Fruit fly (Drosophila melanogaster) whole organism, prepupa: ENCODE results near the gene Vha100-2.

Experiments used
- Blimp-1 ChIP-seq: fragments of 200-800 bp; sonication (Bioruptor generic); optimal IDR thresholded peaks from 3 replicates; lab custom pipeline; 2017; ENCODE audit warnings: missing biosample characterization, missing genetic modification characterization, mild to moderate bottlenecking, moderate library complexity, missing genetic modification reagents
- CG10631 ChIP-seq: fragments of 200-800 bp; sonication (Bioruptor generic); optimal IDR thresholded peaks from 2 replicates; lab custom pipeline; 2016; ENCODE audit warnings: missing biosample characterization, missing genetic modification characterization
- CG10669 ChIP-seq: fragments of 200-800 bp; sonication (Bioruptor generic); optimal IDR thresholded peaks from 3 replicates; lab custom pipeline; 2018; ENCODE audit warnings: missing biosample characterization, mild to moderate bottlenecking, missing genetic modification characterization, moderate library complexity
- CG11294 ChIP-seq: fragments of 200-800 bp; sonication (Bioruptor generic); IDR thresholded peaks from 2 replicates; pipeline ENCODE4 v1.3.6; 2022; ENCODE audit warnings: missing biosample characterization, missing genetic modification characterization
- CG11762 ChIP-seq: fragments of 200-800 bp; sonication (Bioruptor generic); optimal IDR thresholded peaks from 3 replicates; lab custom pipeline; 2016; ENCODE audit warnings: missing biosample characterization, missing genetic modification characterization; ENCODE audit not compliant: insufficient read depth
- CG11902 ChIP-seq: fragments of 200-800 bp; sonication (Bioruptor generic); optimal IDR thresholded peaks from 3 replicates; lab custom pipeline; 2016; ENCODE audit warnings: missing biosample characterization, missing genetic modification characterization
- CG15336 ChIP-seq: fragments of 200-800 bp; sonication (Bioruptor generic); IDR thresholded peaks from 2 replicates; pipeline ENCODE4 v1.3.6; 2022; ENCODE audit warnings: missing biosample characterization, missing genetic modification characterization
- CG16779 ChIP-seq: fragments of 200-800 bp; sonication (Bioruptor generic); optimal IDR thresholded peaks from 3 replicates; lab custom pipeline; 2017; ENCODE audit warnings: missing biosample characterization, mild to moderate bottlenecking, missing genetic modification characterization
- CG3032 ChIP-seq: fragments of 200-800 bp; optimal IDR thresholded peaks from 2 replicates; lab custom pipeline; 2019; ENCODE audit warnings: missing biosample characterization, mild to moderate bottlenecking, missing genetic modification characterization, moderate library complexity
- CG31627 ChIP-seq: fragments of 200-800 bp; sonication (Bioruptor generic); optimal IDR thresholded peaks from 3 replicates; lab custom pipeline; 2016; ENCODE audit warnings: missing biosample characterization, missing genetic modification characterization
- CG32006 ChIP-seq: fragments of 200-800 bp; sonication (Bioruptor generic); optimal IDR thresholded peaks from 3 replicates; lab custom pipeline; 2017; ENCODE audit warnings: missing biosample characterization, mild to moderate bottlenecking, missing genetic modification characterization
- CG3919 ChIP-seq: fragments of 200-800 bp; sonication (Bioruptor generic); optimal IDR thresholded peaks from 3 replicates; lab custom pipeline; 2016; ENCODE audit warnings: missing biosample characterization, missing genetic modification characterization
- CG4318 ChIP-seq: fragments of 200-800 bp; sonication (Bioruptor generic); optimal IDR thresholded peaks from 3 replicates; lab custom pipeline; 2017; ENCODE audit warnings: missing biosample characterization, mild to moderate bottlenecking, missing genetic modification characterization
- CG6163 ChIP-seq: fragments of 200-800 bp; sonication (Bioruptor generic); IDR thresholded peaks from 3 replicates; pipeline ENCODE4 v1.3.6; 2022; ENCODE audit warnings: missing biosample characterization, missing genetic modification characterization
- CG6792 ChIP-seq: fragments of 200-800 bp; sonication (Bioruptor generic); optimal IDR thresholded peaks from 3 replicates; lab custom pipeline; 2016; ENCODE audit warnings: missing biosample characterization, missing genetic modification characterization
- CG6808 ChIP-seq: fragments of 200-800 bp; sonication (Bioruptor generic); optimal IDR thresholded peaks from 3 replicates; lab custom pipeline; 2017; ENCODE audit warnings: missing biosample characterization, missing genetic modification characterization, mild to moderate bottlenecking, moderate library complexity, missing genetic modification reagents
- CG6854 ChIP-seq: fragments of 200-800 bp; sonication (Bioruptor generic); optimal IDR thresholded peaks from 2 replicates; lab custom pipeline; 2017; ENCODE audit warnings: missing biosample characterization, mild to moderate bottlenecking, missing genetic modification characterization
- CG7368 ChIP-seq: fragments of 200-800 bp; sonication (Bioruptor generic); optimal IDR thresholded peaks from 3 replicates; lab custom pipeline; 2016; ENCODE audit warnings: missing biosample characterization, missing genetic modification characterization
- CG8119 ChIP-seq: fragments of 200-800 bp; sonication (Bioruptor generic); IDR thresholded peaks from 3 replicates; pipeline ENCODE4 v1.3.6; 2022; ENCODE audit warnings: missing biosample characterization, missing genetic modification characterization
- Eip78C ChIP-seq: fragments of 200-800 bp; sonication (Bioruptor generic); peaks from one replicate; lab custom pipeline; 2016; ENCODE audit warnings: missing biosample characterization, missing genetic modification characterization
- Ets21C ChIP-seq: fragments of 200-800 bp; sonication (Bioruptor generic); optimal IDR thresholded peaks from 3 replicates; lab custom pipeline; 2016; ENCODE audit warnings: missing biosample characterization, missing genetic modification characterization
- Ets96B ChIP-seq: fragments of 200-800 bp; optimal IDR thresholded peaks from 2 replicates; lab custom pipeline; 2019; ENCODE audit warnings: missing biosample characterization, mild to moderate bottlenecking, missing genetic modification characterization, moderate library complexity
- Gug ChIP-seq: fragments of 200-800 bp; sonication (Bioruptor generic); IDR thresholded peaks from 2 replicates; pipeline ENCODE4 v1.3.6; 2022; ENCODE audit warnings: missing biosample characterization, missing genetic modification characterization
- Hr38 ChIP-seq: sonication (Bioruptor generic); optimal IDR thresholded peaks from 2 replicates; lab custom pipeline; 2016; ENCODE audit warnings: missing biosample characterization, missing genetic modification characterization
- Hr4 ChIP-seq: fragments of 200-800 bp; sonication (Bioruptor generic); optimal IDR thresholded peaks from 3 replicates; lab custom pipeline; 2016; ENCODE audit warnings: missing biosample characterization, missing genetic modification characterization
- Lpt ChIP-seq: fragments of 200-800 bp; sonication (Bioruptor generic); optimal IDR thresholded peaks from 3 replicates; lab custom pipeline; 2016; ENCODE audit warnings: missing biosample characterization, missing genetic modification characterization
- Met ChIP-seq: fragments of 200-800 bp; sonication (Bioruptor generic); optimal IDR thresholded peaks from 3 replicates; lab custom pipeline; 2016; ENCODE audit warnings: missing biosample characterization, missing genetic modification characterization
- Smox ChIP-seq: fragments of 200-800 bp; sonication (Bioruptor generic); optimal IDR thresholded peaks from 3 replicates; lab custom pipeline; 2016; ENCODE audit warnings: missing biosample characterization, missing genetic modification characterization
- Sox102F ChIP-seq: fragments of 200-800 bp; sonication (Bioruptor generic); optimal IDR thresholded peaks from 2 replicates; lab custom pipeline; 2016; ENCODE audit warnings: missing biosample characterization, mild to moderate bottlenecking, missing genetic modification characterization
- Sox14 ChIP-seq: fragments of 200-800 bp; sonication (Bioruptor generic); optimal IDR thresholded peaks from 3 replicates; lab custom pipeline; 2016; ENCODE audit warnings: missing biosample characterization, missing genetic modification characterization
- Sox15 ChIP-seq: fragments of 200-800 bp; sonication (Bioruptor generic); optimal IDR thresholded peaks from 3 replicates; lab custom pipeline; 2016; ENCODE audit warnings: missing biosample characterization, missing genetic modification characterization
- achi ChIP-seq: fragments of 200-800 bp; sonication (Bioruptor generic); optimal IDR thresholded peaks from 3 replicates; lab custom pipeline; 2016; ENCODE audit warnings: missing biosample characterization, missing genetic modification characterization
- dac ChIP-seq: fragments of 200-800 bp; sonication (Bioruptor generic); optimal IDR thresholded peaks from 2 replicates; lab custom pipeline; 2017; ENCODE audit warnings: missing biosample characterization, mild to moderate bottlenecking, missing genetic modification characterization
- dsx ChIP-seq: fragments of 200-800 bp; optimal IDR thresholded peaks from 3 replicates; lab custom pipeline; 2019; ENCODE audit warnings: missing biosample characterization, mild to moderate bottlenecking, missing genetic modification characterization, moderate library complexity; ENCODE audit not compliant: poor library complexity, severe bottlenecking
- eg ChIP-seq: fragments of 200-800 bp; sonication (Bioruptor generic); IDR thresholded peaks from 3 replicates; pipeline ENCODE4 v1.3.6; 2022; ENCODE audit warnings: missing biosample characterization, missing genetic modification characterization
- fd59A ChIP-seq: fragments of 200-800 bp; sonication (Bioruptor generic); optimal IDR thresholded peaks from 2 replicates; lab custom pipeline; 2017; ENCODE audit warnings: missing biosample characterization, mild to moderate bottlenecking, missing genetic modification characterization, missing genetic modification reagents
- fd85E ChIP-seq: fragments of 200-800 bp; sonication (Bioruptor generic); optimal IDR thresholded peaks from 3 replicates; lab custom pipeline; 2016; ENCODE audit warnings: missing biosample characterization, missing genetic modification characterization
- fkh ChIP-seq: fragments of 200-800 bp; sonication (Bioruptor generic); optimal IDR thresholded peaks from 3 replicates; lab custom pipeline; 2017; ENCODE audit warnings: missing biosample characterization, mild to moderate bottlenecking, missing genetic modification characterization, moderate library complexity
- lz ChIP-seq: fragments of 200-800 bp; sonication (Bioruptor generic); optimal IDR thresholded peaks from 3 replicates; lab custom pipeline; 2016; ENCODE audit warnings: missing biosample characterization, missing genetic modification characterization
- net ChIP-seq: fragments of 200-800 bp; sonication (Bioruptor generic); optimal IDR thresholded peaks from 3 replicates; lab custom pipeline; 2016; ENCODE audit warnings: missing biosample characterization, missing genetic modification characterization
- pdm3 ChIP-seq: fragments of 200-800 bp; sonication (Bioruptor generic); optimal IDR thresholded peaks from 3 replicates; lab custom pipeline; 2016; ENCODE audit warnings: missing biosample characterization, missing genetic modification characterization
- salr ChIP-seq, 2 experiments: fragments of 200-800 bp; sonication (Bioruptor generic); optimal IDR thresholded peaks; 3 replicates each; lab custom pipeline; 2016 to 2018; ENCODE audit warnings: missing biosample characterization in 2 of 2, missing genetic modification characterization in 2 of 2, mild to moderate bottlenecking in 1 of 2
- spab ChIP-seq: fragments of 200-800 bp; sonication (Bioruptor generic); optimal IDR thresholded peaks from 2 replicates; lab custom pipeline; 2017; ENCODE audit warnings: missing biosample characterization, mild to moderate bottlenecking, missing genetic modification characterization, missing genetic modification reagents
- vri ChIP-seq: fragments of 200-800 bp; sonication (Bioruptor generic); optimal IDR thresholded peaks from 3 replicates; lab custom pipeline; 2016; ENCODE audit warnings: missing biosample characterization, mild to moderate bottlenecking, missing genetic modification characterization

Gene Vha100-2

DNA sequence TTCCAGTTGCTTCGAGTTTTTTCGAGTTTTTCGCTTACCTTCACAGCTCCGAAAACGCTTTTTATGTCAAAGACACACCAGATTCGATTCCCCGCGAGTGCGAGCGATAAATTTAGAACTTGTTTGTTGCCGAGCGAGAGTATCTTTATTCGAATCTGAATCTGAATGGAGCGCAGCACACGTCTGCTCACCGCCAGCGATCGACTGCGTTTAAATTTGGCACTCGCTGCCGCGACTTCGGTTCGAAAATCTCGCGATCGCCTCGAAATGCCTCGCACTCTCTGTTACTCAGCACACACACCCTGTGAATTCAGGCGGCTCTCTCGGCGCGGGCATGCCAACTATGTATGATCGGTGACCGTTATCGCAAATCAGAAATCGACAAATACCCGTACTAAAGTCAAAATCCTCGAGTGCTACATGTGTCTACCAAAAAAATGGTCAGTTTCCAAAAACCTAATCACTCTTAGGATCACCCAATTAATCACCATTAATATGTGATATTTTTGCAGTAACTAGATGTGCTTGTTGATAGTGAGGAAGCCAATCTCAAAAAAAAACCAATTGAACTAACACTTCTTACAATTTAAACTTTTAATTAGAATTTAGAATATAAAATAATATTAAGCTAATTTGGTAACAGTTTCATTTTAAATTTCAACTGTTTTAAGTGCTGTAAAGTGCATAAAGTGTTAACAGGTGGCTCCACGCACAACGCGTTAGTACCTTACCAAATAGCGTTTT is at the start of gene Vha100-2 (continued):
- TF ChIP-seq CG3032 = no peak
- no peak for TF ChIP-seq CG11902 (GFP tag; lab: Kevin White, UChicago)
- no peak for TF ChIP-seq CG10631 (GFP tag; lab: Kevin White, UChicago)
- TF ChIP-seq Met = peak; percentile 42
- no peak for TF ChIP-seq net (GFP tag; lab: Kevin White, UChicago)
- TF ChIP-seq CG31627 (GFP tag; lab: Kevin White, UChicago) = peak; percentile 20
- peak; percentile 34 for TF ChIP-seq vri (GFP tag; lab: Kevin White, UChicago)
- peak; percentile 80 for TF ChIP-seq dsx (GFP tag; lab: Kevin White, UChicago)
- peak; percentile 44; the same call in 1 of the 2 replicates for TF ChIP-seq CG15336

DNA sequence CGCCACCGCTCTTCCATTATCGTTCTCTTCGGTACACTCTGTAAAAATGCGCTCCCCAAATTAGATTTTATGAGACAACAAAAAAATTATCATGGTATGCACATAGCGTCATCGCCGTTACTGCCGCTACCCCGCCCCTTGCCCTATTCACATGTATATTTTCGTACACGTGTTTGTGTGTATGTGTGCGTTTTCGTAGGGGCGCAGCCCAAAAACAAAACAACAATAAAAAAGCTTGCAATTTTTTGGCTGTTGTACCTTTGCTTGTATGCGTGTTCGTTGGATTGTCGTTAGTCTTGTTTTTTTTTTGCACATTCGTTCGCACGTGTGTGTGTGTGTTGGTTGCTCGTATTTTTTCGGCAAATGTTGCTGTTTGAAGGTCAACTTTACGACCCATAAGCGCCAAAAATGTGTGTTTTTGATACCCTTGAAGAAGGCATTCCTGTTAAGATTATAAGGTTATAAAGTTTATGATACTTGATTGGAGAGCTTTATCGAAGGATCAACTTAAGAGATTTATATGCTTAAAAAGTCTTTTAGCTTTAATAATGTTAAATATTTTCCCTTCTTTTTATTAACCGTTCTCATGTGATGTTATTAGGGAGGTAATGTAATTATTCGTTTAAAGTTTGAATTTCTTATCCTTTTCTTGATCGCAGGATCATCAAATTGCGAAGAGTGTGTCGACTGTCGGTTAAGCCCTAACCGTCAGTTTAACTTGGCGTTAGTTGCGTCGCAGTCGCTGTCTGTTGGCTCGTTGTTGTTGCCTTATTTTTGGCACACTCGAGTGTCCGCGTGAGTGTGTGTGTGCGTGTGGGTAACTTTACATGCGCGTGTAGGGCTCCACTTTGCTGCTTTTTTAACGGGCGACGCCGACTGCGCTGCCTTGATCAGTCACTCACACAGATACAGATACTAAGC is 49.4 kb upstream of the Vha100-2 start:
- TF ChIP-seq spab (GFP tag; lab: Kevin White, UChicago) (no peak), CG11902 (GFP tag; lab: Kevin White, UChicago) (peak; percentile 56), CG31627 (GFP tag; lab: Kevin White, UChicago) (peak; percentile 96), Sox14 (GFP tag; lab: Kevin White, UChicago) (peak; percentile 85), CG6163 (GFP tag; lab: Robert Waterston, UW) (peak; percentile 27; the same call in 1 of the 3 replicates), Hr4 (GFP tag; lab: Kevin White, UChicago) (peak; percentile 81), CG10631 (GFP tag; lab: Kevin White, UChicago) (peak; percentile 55), CG6808 (GFP tag; lab: Kevin White, UChicago) (no peak), pdm3 (peak; percentile 76), CG8119 (GFP tag; lab: Robert Waterston, UW) (peak; percentile 68), Sox15 (GFP tag; lab: Kevin White, UChicago) (peak; percentile 74), CG10669 (GFP tag; lab: Kevin White, UChicago) (no peak), vri (GFP tag; lab: Kevin White, UChicago) (peak; percentile 72), Ets96B (tag; lab: Kevin White, UChicago) (no peak), CG6854 (GFP tag; lab: Kevin White, UChicago) (peak; percentile 43), CG3032 (no peak), CG3919 (peak; percentile 60), fd85E (no peak), Hr38 (GFP tag; lab: Kevin White, UChicago) (no peak), net (GFP tag; lab: Kevin White, UChicago) (peak; percentile 37), Lpt (GFP tag; lab: Kevin White, UChicago) (peak; percentile 47), Gug (GFP tag; lab: Robert Waterston, UW) (peak; percentile 29; the same call in 1 of the 2 replicates), fd59A (no peak), dac (peak; percentile 30), CG32006 (GFP tag; lab: Kevin White, UChicago) (peak; percentile 75), Eip78C (peak; percentile 90), Met (peak; percentile 92), fkh (GFP tag; lab: Kevin White, UChicago) (no peak), achi (GFP tag; lab: Kevin White, UChicago) (peak; percentile 46), eg (GFP tag; lab: Robert Waterston, UW) (peak; percentile 30; the same call in 2 of the 3 replicates), dsx (GFP tag; lab: Kevin White, UChicago) (no peak), Smox (GFP tag; lab: Kevin White, UChicago) (peak; percentile 91), CG6792 (GFP tag; lab: Kevin White, UChicago) (peak; percentile 68), CG7368 (GFP tag; lab: Kevin White, UChicago) (peak; percentile 42), Sox102F (GFP tag; lab: Kevin White, UChicago) (peak; percentile 89), Ets21C (GFP tag; lab: Kevin White, UChicago) (peak; percentile 93), CG15336 (peak; percentile 75; the same call in 1 of the 2 replicates), CG4318 (GFP tag; lab: Kevin White, UChicago) (peak; percentile 41), CG11294 (GFP tag; lab: Robert Waterston, UW) (peak; percentile 20; the same call in 1 of the 2 replicates), lz (peak; percentile 95), CG16779 (no peak), salr (GFP tag; optimal IDR thresholded peaks at IDR 0.05; lab: Kevin White, UChicago) (peak in 1 of 2 experiments; percentile 69), CG11762 (no peak), Blimp-1 (peak; percentile 53)
